Fruit fly (Drosophila melanogaster) whole organism, wandering third instar larva: ENCODE results near the gene eIF4E4.
A peak's percentile ranks its signal among the peaks of the same experiment; 100 is the strongest.

Experiments
- CG32264 ChIP-seq: fragments of 200-800 bp; sonication (Bioruptor generic); optimal IDR thresholded peaks from 2 replicates; lab custom pipeline; 2016; ENCODE audit warnings: missing biosample characterization, missing genetic modification characterization
- CG9705 ChIP-seq: fragments of 200-800 bp; sonication (Bioruptor generic); optimal IDR thresholded peaks from 2 replicates; lab custom pipeline; 2018; ENCODE audit warnings: missing biosample characterization, mild to moderate bottlenecking, missing genetic modification characterization
- CrebA ChIP-seq: fragments of 200-800 bp; sonication (Bioruptor generic); optimal IDR thresholded peaks from 2 replicates; lab custom pipeline; 2016; ENCODE audit warnings: missing biosample characterization, mild to moderate bottlenecking, missing genetic modification characterization, borderline replicate concordance
- Dif ChIP-seq: fragments of 200-275, 200-300 bp; sonication (Bioruptor generic); optimal IDR thresholded peaks from 2 replicates; lab custom pipeline; 2018; ENCODE audit warnings: missing biosample characterization, missing genetic modification characterization; ENCODE audit not compliant: partially characterized antibody
- GATAd ChIP-seq: sonication (Bioruptor generic); optimal IDR thresholded peaks from 2 replicates; lab custom pipeline; 2016; ENCODE audit warnings: missing biosample characterization, missing genetic modification characterization
- HLH106 ChIP-seq: fragments of 200-800 bp; optimal IDR thresholded peaks from 3 replicates; lab custom pipeline; 2019; ENCODE audit warnings: missing biosample characterization, mild to moderate bottlenecking, missing genetic modification characterization, moderate library complexity
- Hnf4 ChIP-seq: fragments of 200-800 bp; sonication (Bioruptor generic); optimal IDR thresholded peaks from 2 replicates; lab custom pipeline; 2016; ENCODE audit warnings: missing biosample characterization, mild to moderate bottlenecking, missing genetic modification characterization
- Hr83 ChIP-seq: fragments of 200-300 bp; sonication (Bioruptor generic); optimal IDR thresholded peaks from 2 replicates; lab custom pipeline; 2016; ENCODE audit warnings: missing biosample characterization, mild to moderate bottlenecking, missing genetic modification characterization, moderate library complexity; ENCODE audit not compliant: poor library complexity, severe bottlenecking
- Jra ChIP-seq: sonication (Bioruptor generic); optimal IDR thresholded peaks from 2 replicates; lab custom pipeline; 2016; ENCODE audit warnings: missing biosample characterization, missing genetic modification characterization
- Mio ChIP-seq: sonication (Bioruptor generic); optimal IDR thresholded peaks from 2 replicates; lab custom pipeline; 2016; ENCODE audit warnings: missing biosample characterization, missing genetic modification characterization
- Myc ChIP-seq: fragments of >200 bp; optimal IDR thresholded peaks from 2 replicates; lab custom pipeline; 2017
- N ChIP-seq: fragments of >200 bp; optimal IDR thresholded peaks from 2 replicates; lab custom pipeline; 2018; ENCODE audit warnings: missing biosample characterization, missing external identifiers, missing genetic modification characterization
- Rel ChIP-seq, 2 experiments: fragments of 200-800 bp; sonication (Bioruptor generic) in 1 of 2; optimal IDR thresholded peaks; 2 replicates in 1 of 2; 3 replicates in 1 of 2; lab custom pipeline; 2016 to 2019; ENCODE audit warnings: mild to moderate bottlenecking in 2 of 2, missing biosample characterization in 2 of 2, missing genetic modification characterization in 2 of 2, moderate library complexity in 1 of 2
- Sp1 ChIP-seq: fragments of 200-800 bp; sonication (Bioruptor generic); optimal IDR thresholded peaks from 3 replicates; lab custom pipeline; 2019; ENCODE audit warnings: missing biosample characterization, mild to moderate bottlenecking, missing genetic modification characterization, moderate library complexity
- Vsx2 ChIP-seq: fragments of 200-300, 225-300 bp; sonication (Bioruptor generic); optimal IDR thresholded peaks from 2 replicates; lab custom pipeline; 2018; ENCODE audit warnings: missing biosample characterization, missing genetic modification characterization; ENCODE audit not compliant: partially characterized antibody
- br ChIP-seq: fragments of 200-800 bp; sonication (Bioruptor generic); optimal IDR thresholded peaks from 2 replicates; lab custom pipeline; 2016; ENCODE audit warnings: missing biosample characterization, missing genetic modification characterization
- brk ChIP-seq: fragments of 200-800 bp; sonication (Bioruptor generic); optimal IDR thresholded peaks from 2 replicates; lab custom pipeline; 2016; ENCODE audit warnings: missing biosample characterization, mild to moderate bottlenecking, missing genetic modification characterization
- dl ChIP-seq, 2 experiments: fragments of 175-275, 200-275 bp in 1 of 2; fragments of 200-275 bp in 1 of 2; sonication (Bioruptor generic); optimal IDR thresholded peaks; lab custom pipeline; 2018; ENCODE audit warnings: mild to moderate bottlenecking in 2 of 2, missing biosample characterization in 2 of 2, missing genetic modification characterization in 2 of 2, moderate library complexity in 2 of 2; ENCODE audit not compliant: partially characterized antibody in 2 of 2, insufficient read depth in 1 of 2
- dmrt93B ChIP-seq: fragments of 200-800 bp; sonication (Bioruptor generic); optimal IDR thresholded peaks from 2 replicates; lab custom pipeline; 2018; ENCODE audit warnings: missing biosample characterization, mild to moderate bottlenecking, missing genetic modification characterization
- dsf ChIP-seq: sonication (Bioruptor generic); optimal IDR thresholded peaks from 2 replicates; lab custom pipeline; 2016; ENCODE audit warnings: missing biosample characterization, missing genetic modification characterization, borderline replicate concordance
- ey ChIP-seq: fragments of 200-800 bp; sonication (Bioruptor generic); optimal IDR thresholded peaks from 2 replicates; lab custom pipeline; 2016; ENCODE audit warnings: missing biosample characterization, missing genetic modification characterization
- foxo ChIP-seq, 2 experiments: fragments of 200-800 bp; sonication (Bioruptor generic); optimal IDR thresholded peaks; 2 replicates in 1 of 2; 3 replicates in 1 of 2; lab custom pipeline; 2016 to 2017; ENCODE audit warnings: missing biosample characterization in 2 of 2, missing genetic modification characterization in 2 of 2
- h ChIP-seq: fragments of 200-800 bp; sonication (Bioruptor generic); optimal IDR thresholded peaks from 3 replicates; lab custom pipeline; 2016; ENCODE audit warnings: missing biosample characterization, mild to moderate bottlenecking, missing genetic modification characterization
- pan ChIP-seq: fragments of >200 bp; optimal IDR thresholded peaks from 2 replicates; lab custom pipeline; 2017
- rgr ChIP-seq: fragments of 200-800 bp; sonication (Bioruptor generic); optimal IDR thresholded peaks from 3 replicates; lab custom pipeline; 2016; ENCODE audit warnings: missing biosample characterization, mild to moderate bottlenecking, missing genetic modification characterization
- sage ChIP-seq: fragments of 200-800 bp; sonication (Bioruptor generic); optimal IDR thresholded peaks from 2 replicates; lab custom pipeline; 2016; ENCODE audit warnings: missing biosample characterization, mild to moderate bottlenecking, missing genetic modification characterization
- sv ChIP-seq: fragments of 200-800 bp; sonication (Bioruptor generic); optimal IDR thresholded peaks from 3 replicates; lab custom pipeline; 2016; ENCODE audit warnings: missing biosample characterization, missing genetic modification characterization
- tai ChIP-seq: sonication (Bioruptor generic); optimal IDR thresholded peaks from 2 replicates; lab custom pipeline; 2016; ENCODE audit warnings: missing biosample characterization, missing genetic modification characterization
- usp ChIP-seq: fragments of >200 bp; optimal IDR thresholded peaks from 2 replicates; lab custom pipeline; 2017; ENCODE audit warnings: missing biosample characterization, missing genetic modification characterization

Gene eIF4E4

dm6 chr3L:6706723-6707591, 41.5 kb upstream of the eIF4E4 start:
- TF ChIP-seq br = peak; percentile 10
- no peak for TF ChIP-seq dmrt93B

- TF ChIP-seq ey (GFP tag; lab: Kevin White, UChicago) (no peak), CG9705 (GFP tag; lab: Kevin White, UChicago) (no peak), Sp1 (GFP tag; lab: Kevin White, UChicago) (no peak)
These were observed 40.4 kb upstream of the eIF4E4 start for dm6 chr3L:6705865-6706264.

- TF ChIP-seq Sp1 (GFP tag; lab: Kevin White, UChicago) (no peak), rgr (GFP tag; lab: Kevin White, UChicago) (no peak), br (no peak), Hnf4 (GFP tag; lab: Kevin White, UChicago) (no peak), h (GFP tag; lab: Kevin White, UChicago) (no peak), sv (GFP tag; lab: Kevin White, UChicago) (no peak), CG32264 (GFP tag; lab: Kevin White, UChicago) (no peak), usp (no peak), brk (no peak), dl (GFP tag; optimal IDR thresholded peaks at IDR 0.05; lab: Kevin White, UChicago; ENCODE audit: insufficient read depth in 1 of 2, partially characterized antibody in 2 of 2) (no peak), Jra (GFP tag; lab: Kevin White, UChicago) (no peak), Dif (GFP tag; lab: Kevin White, UChicago) (no peak), sage (no peak), pan (lab: Kevin White, UChicago) (no peak)
These were observed 39.1 kb upstream of the eIF4E4 start, which contains the start of gene CG8519 for dm6 chr3L:6704468-6705056. Gene CG8519 (plus strand): TSS chr3L:6704860.

- TF ChIP-seq Dif (GFP tag; lab: Kevin White, UChicago) (peak; percentile 29), Vsx2 (peak; percentile 26), dl (GFP tag; optimal IDR thresholded peaks at IDR 0.05; lab: Kevin White, UChicago; ENCODE audit: insufficient read depth in 1 of 2, partially characterized antibody in 2 of 2) (peak in 1 of 2 experiments; percentile 16), foxo (GFP tag; optimal IDR thresholded peaks at IDR 0.05; lab: Kevin White, UChicago) (no peak), N (GFP tag; lab: Kevin White, UChicago) (peak; percentile 40), sage (no peak), Myc (peak; percentile 78)
These were observed 37.9 kb upstream of the eIF4E4 start, which contains the start of gene SP1173 for dm6 chr3L:6703368-6703807. Gene SP1173 (minus strand): TSS chr3L:6703521.

- no peak for TF ChIP-seq Jra (GFP tag; lab: Kevin White, UChicago)
- no peak for TF ChIP-seq Dif (GFP tag; lab: Kevin White, UChicago)
- no peak for TF ChIP-seq Mio
- TF ChIP-seq dsf (GFP tag; lab: Kevin White, UChicago) = no peak
- no peak for TF ChIP-seq CrebA
- TF ChIP-seq Hr83 (GFP tag; lab: Kevin White, UChicago) = no peak
- TF ChIP-seq Vsx2 = no peak
- TF ChIP-seq HLH106 (tag; lab: Kevin White, UChicago) = no peak
- TF ChIP-seq pan (lab: Kevin White, UChicago) = no peak
- no peak for TF ChIP-seq Myc
- no peak for TF ChIP-seq Hnf4 (GFP tag; lab: Kevin White, UChicago)
- TF ChIP-seq h (GFP tag; lab: Kevin White, UChicago) = no peak
- no peak for TF ChIP-seq CG32264 (GFP tag; lab: Kevin White, UChicago)
- no peak for TF ChIP-seq tai
- no peak for TF ChIP-seq Rel (GFP tag; optimal IDR thresholded peaks at IDR 0.05; lab: Kevin White, UChicago)
- no peak for TF ChIP-seq Rel (tag; optimal IDR thresholded peaks at IDR 0.05; lab: Kevin White, UChicago)
- no peak for TF ChIP-seq GATAd (GFP tag; lab: Kevin White, UChicago)
These were observed 35.6 kb upstream of the eIF4E4 start for dm6 chr3L:6700962-6701477.
